Fruit fly (Drosophila melanogaster): Measurements from ENCODE around the gene Cpr30F.

DNA sequence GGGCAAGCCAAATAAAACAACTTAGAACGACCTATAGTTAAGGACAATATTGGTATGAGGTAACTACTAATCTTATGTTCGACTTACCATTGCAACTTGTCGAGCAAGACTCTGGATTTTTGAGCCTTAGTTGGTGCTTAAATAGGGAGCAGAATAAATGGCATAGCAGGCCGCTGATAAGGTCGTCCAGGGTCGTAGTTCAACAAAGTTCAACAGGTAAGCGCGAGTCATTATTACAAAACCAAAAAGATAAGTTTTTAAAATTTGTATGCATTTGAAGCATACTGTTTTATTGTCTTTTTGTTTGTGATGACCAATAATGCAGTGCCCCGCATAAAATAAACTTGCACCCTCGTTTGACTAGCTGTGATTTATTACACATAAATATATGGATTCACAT is 29.9 kb downstream of the Cpr30F start, which contains the start of gene Muc30E:
- TF ChIP-seq CG14711 (tag; optimal IDR thresholded peaks at IDR 0.05) (no peak), ovo (GFP tag; optimal IDR thresholded peaks at IDR 0.05) (no peak), CG5204 (GFP tag; optimal IDR thresholded peaks at IDR 0.05) (no peak), kay (GFP tag; ENCODE audit: borderline replicate concordance) (no peak), CG33017 (tag; optimal IDR thresholded peaks at IDR 0.05) (no peak)
